Fruit fly (Drosophila melanogaster): ENCODE measurements around the gene SrpRbeta.
A peak's percentile ranks its signal among the peaks of the same experiment; 100 is the strongest.

SrpRbeta gene

dm6 chr3L:8749676-8750654, 29.9 kb upstream of the SrpRbeta start, which contains the start of gene CG13306:
Gene CG13306, minus strand, starts transcription at chr3L:8749726.
- TF ChIP-seq usp (GFP tag; optimal IDR thresholded peaks at IDR 0.05) (no peak), Rel (GFP tag; optimal IDR thresholded peaks at IDR 0.05) (no peak), Rel (tag; optimal IDR thresholded peaks at IDR 0.05) (no peak), Hr83 (GFP tag; optimal IDR thresholded peaks at IDR 0.05; ENCODE audit: poor library complexity, severe bottlenecking) (no peak), woc (GFP tag; optimal IDR thresholded peaks at IDR 0.05) (no peak), foxo (GFP tag; optimal IDR thresholded peaks at IDR 0.05) (no peak), OdsH (GFP tag; optimal IDR thresholded peaks at IDR 0.05) (no peak), N (GFP tag; optimal IDR thresholded peaks at IDR 0.05) (no peak), fru (GFP tag; optimal IDR thresholded peaks at IDR 0.05) (no peak), CG9705 (GFP tag; optimal IDR thresholded peaks at IDR 0.05) (no peak), Hnf4 (GFP tag; optimal IDR thresholded peaks at IDR 0.05) (no peak), dmrt93B (GFP tag; optimal IDR thresholded peaks at IDR 0.05) (no peak), dl (GFP tag; optimal IDR thresholded peaks at IDR 0.05; ENCODE audit: insufficient read depth in 1 of 2, partially characterized antibody in 2 of 2) (no peak), pan (optimal IDR thresholded peaks at IDR 0.05) (no peak), Mio (GFP tag; optimal IDR thresholded peaks at IDR 0.05) (no peak), dsf (GFP tag; optimal IDR thresholded peaks at IDR 0.05; ENCODE audit: borderline replicate concordance) (no peak)

- TF ChIP-seq HLH106 (tag; optimal IDR thresholded peaks at IDR 0.05) (peak; percentile 19), jim (GFP tag; optimal IDR thresholded peaks at IDR 0.05) (no peak), foxo (GFP tag; optimal IDR thresholded peaks at IDR 0.05) (peak in 1 of 2 experiments; percentile 25), rgr (GFP tag; optimal IDR thresholded peaks at IDR 0.05) (peak; percentile 15), h (GFP tag; optimal IDR thresholded peaks at IDR 0.05) (peak; percentile 9), sv (GFP tag; optimal IDR thresholded peaks at IDR 0.05) (peak; percentile 41), Jra (GFP tag; optimal IDR thresholded peaks at IDR 0.05) (no peak)
Measured at dm6 chr3L:8748839-8749238, 28.8 kb upstream of the SrpRbeta start.

dm6 chr3L:8748323-8748722, 28.3 kb upstream of the SrpRbeta start:
- TF ChIP-seq sv (GFP tag; optimal IDR thresholded peaks at IDR 0.05) (no peak), usp (GFP tag; optimal IDR thresholded peaks at IDR 0.05) (no peak), tai (GFP tag; optimal IDR thresholded peaks at IDR 0.05) (no peak), CG32264 (GFP tag; optimal IDR thresholded peaks at IDR 0.05) (no peak), Abd-B (GFP tag; optimal IDR thresholded peaks at IDR 0.05) (no peak), dsf (GFP tag; optimal IDR thresholded peaks at IDR 0.05; ENCODE audit: borderline replicate concordance) (no peak), Sp1 (GFP tag; optimal IDR thresholded peaks at IDR 0.05) (no peak), ey (GFP tag; optimal IDR thresholded peaks at IDR 0.05) (no peak), foxo (GFP tag; optimal IDR thresholded peaks at IDR 0.05) (no peak), CG9705 (GFP tag; optimal IDR thresholded peaks at IDR 0.05) (no peak), psq (GFP tag; optimal IDR thresholded peaks at IDR 0.05) (no peak), br (GFP tag; optimal IDR thresholded peaks at IDR 0.05) (no peak), sage (GFP tag; optimal IDR thresholded peaks at IDR 0.05) (no peak), Rel (GFP tag; optimal IDR thresholded peaks at IDR 0.05) (no peak), Rel (tag; optimal IDR thresholded peaks at IDR 0.05) (no peak), Vsx2 (GFP tag; optimal IDR thresholded peaks at IDR 0.05; ENCODE audit: partially characterized antibody) (no peak), brk (GFP tag; optimal IDR thresholded peaks at IDR 0.05) (no peak), GATAd (GFP tag; optimal IDR thresholded peaks at IDR 0.05) (no peak), Dif (GFP tag; optimal IDR thresholded peaks at IDR 0.05; ENCODE audit: partially characterized antibody) (no peak), pan (optimal IDR thresholded peaks at IDR 0.05) (no peak)

- TF ChIP-seq Dfd (GFP tag; optimal IDR thresholded peaks at IDR 0.05), result no peak
- TF ChIP-seq Hnf4 (GFP tag; optimal IDR thresholded peaks at IDR 0.05), result no peak
- no peak for TF ChIP-seq psq (GFP tag; optimal IDR thresholded peaks at IDR 0.05)
- no peak for TF ChIP-seq ey (GFP tag; optimal IDR thresholded peaks at IDR 0.05)
- TF ChIP-seq jim (GFP tag; optimal IDR thresholded peaks at IDR 0.05), result no peak
- no peak for TF ChIP-seq Rel (GFP tag; optimal IDR thresholded peaks at IDR 0.05)
- TF ChIP-seq Rel (tag; optimal IDR thresholded peaks at IDR 0.05), result no peak
- no peak for TF ChIP-seq br (GFP tag; optimal IDR thresholded peaks at IDR 0.05)
- no peak for TF ChIP-seq Hr83 (GFP tag; optimal IDR thresholded peaks at IDR 0.05; ENCODE audit: poor library complexity, severe bottlenecking)
- no peak for TF ChIP-seq sv (GFP tag; optimal IDR thresholded peaks at IDR 0.05)
- no peak for TF ChIP-seq Abd-B (GFP tag; optimal IDR thresholded peaks at IDR 0.05)
- TF ChIP-seq HLH106 (tag; optimal IDR thresholded peaks at IDR 0.05), result no peak
- TF ChIP-seq fru (GFP tag; optimal IDR thresholded peaks at IDR 0.05), result no peak
- no peak for TF ChIP-seq Dif (GFP tag; optimal IDR thresholded peaks at IDR 0.05; ENCODE audit: partially characterized antibody)
- TF ChIP-seq pan (optimal IDR thresholded peaks at IDR 0.05), result no peak
- TF ChIP-seq dsf (GFP tag; optimal IDR thresholded peaks at IDR 0.05; ENCODE audit: borderline replicate concordance), result no peak
Measured at dm6 chr3L:8746519-8746918, 26.5 kb upstream of the SrpRbeta start.
